Worm (Caenorhabditis elegans) whole organism, L4 larva: Measurements from ENCODE around the gene C50H2.4.

Experiments used
- D1046.2 ChIP-seq: fragments of 200-800 bp; sonication (Bioruptor generic); IDR thresholded peaks from 2 replicates; pipeline ENCODE4 v1.3.6; 2022; ENCODE audit warnings: missing genetic modification characterization, missing compliant biosample characterization
- F37D6.2 ChIP-seq: sonication (generic microtip); optimal IDR thresholded peaks from 2 replicates; lab custom pipeline; 2016; ENCODE audit warnings: mild to moderate bottlenecking, missing genetic modification characterization, missing compliant biosample characterization
- F49E8.2 ChIP-seq: sonication (generic microtip); optimal IDR thresholded peaks from 2 replicates; lab custom pipeline; 2016; ENCODE audit warnings: missing compliant biosample characterization, mild to moderate bottlenecking, missing genetic modification characterization, borderline replicate concordance
- T26A8.4 ChIP-seq: fragments of 200-800 bp; sonication (Bioruptor generic); IDR thresholded peaks from 2 replicates; pipeline ENCODE4 v1.3.6; 2022; ENCODE audit warnings: missing genetic modification characterization, missing compliant biosample characterization
- Y5F2A.4 ChIP-seq: fragments of 200-800 bp; sonication (Bioruptor generic); optimal IDR thresholded peaks from 2 replicates; lab custom pipeline; 2018; ENCODE audit warnings: mild to moderate bottlenecking, missing genetic modification characterization, missing compliant biosample characterization
- Y75B8A.6 ChIP-seq: fragments of 200-800 bp; sonication (Bioruptor generic); IDR thresholded peaks from 2 replicates; pipeline ENCODE4 v1.3.6; 2022; ENCODE audit warnings: missing genetic modification reagents, missing genetic modification characterization, missing compliant biosample characterization
- arid-1 ChIP-seq: fragments of 200-800 bp; sonication (Bioruptor generic); conservative IDR thresholded peaks from 2 replicates; pipeline ENCODE4 v1.3.6; 2022; ENCODE audit warnings: missing genetic modification reagents, missing genetic modification characterization, missing compliant biosample characterization
- ceh-20 ChIP-seq: fragments of 200-800 bp; sonication (Bioruptor generic); IDR thresholded peaks from 2 replicates; pipeline ENCODE4 v1.3.6; 2022; ENCODE audit warnings: missing genetic modification reagents, missing genetic modification characterization, missing compliant biosample characterization
- ceh-82 ChIP-seq: sonication (generic microtip); optimal IDR thresholded peaks from 2 replicates; lab custom pipeline; 2017; ENCODE audit warnings: missing biosample characterization, missing genetic modification characterization
- dmd-8 ChIP-seq: fragments of 200-800 bp; sonication (Bioruptor generic); IDR thresholded peaks from 2 replicates; pipeline ENCODE4 v1.3.6; 2022; ENCODE audit warnings: missing genetic modification characterization, missing compliant biosample characterization
- dmd-9 ChIP-seq: fragments of 200-800 bp; sonication (Bioruptor generic); IDR thresholded peaks from 2 replicates; pipeline ENCODE4 v1.3.6; 2022; ENCODE audit warnings: missing genetic modification reagents, missing genetic modification characterization, missing compliant biosample characterization
- hlh-11 ChIP-seq: fragments of 200-800 bp; sonication (Bioruptor generic); optimal IDR thresholded peaks from 2 replicates; lab custom pipeline; 2018; ENCODE audit warnings: mild to moderate bottlenecking, missing genetic modification characterization, missing compliant biosample characterization
- hlh-30 ChIP-seq: sonication (generic microtip); optimal IDR thresholded peaks from 2 replicates; lab custom pipeline; 2017; ENCODE audit warnings: antibody characterized with exemption, mild to moderate bottlenecking, missing genetic modification characterization, missing compliant biosample characterization; ENCODE audit not compliant: insufficient read depth
- lin-15B ChIP-seq: fragments of 150-350 bp; sonication (generic microtip); optimal IDR thresholded peaks from 3 replicates; lab custom pipeline; 2014; ENCODE audit warnings: missing biosample characterization, missing genetic modification characterization
- lin-29 ChIP-seq: fragments of 200-800 bp; sonication (Bioruptor generic); IDR thresholded peaks from 2 replicates; pipeline ENCODE4 v1.3.6; 2022; ENCODE audit warnings: missing genetic modification reagents, missing genetic modification characterization, missing compliant biosample characterization
- lin-39 ChIP-seq: fragments of 150-350 bp; optimal IDR thresholded peaks from 2 replicates; lab custom pipeline; 2014; ENCODE audit warnings: missing biosample characterization, missing genetic modification reagents, missing genetic modification characterization
- lir-3 ChIP-seq: sonication (generic microtip); optimal IDR thresholded peaks from 2 replicates; lab custom pipeline; 2016; ENCODE audit warnings: mild to moderate bottlenecking, missing genetic modification characterization, missing compliant biosample characterization
- lsy-2 ChIP-seq, 2 experiments: fragments of 150-350 bp in 1 of 2; sonication (generic microtip) in 1 of 2; optimal IDR thresholded peaks; 2 replicates each; lab custom pipeline; 2014 to 2017; ENCODE audit warnings: missing biosample characterization in 2 of 2, missing genetic modification characterization in 2 of 2
- mdt-29 ChIP-seq: fragments of 200-800 bp; sonication (Bioruptor generic); IDR thresholded peaks from 2 replicates; pipeline ENCODE4 v1.3.6; 2022; ENCODE audit warnings: missing genetic modification reagents, missing genetic modification characterization, missing compliant biosample characterization
- mxl-2 ChIP-seq: fragments of 200-800 bp; sonication (Bioruptor generic); conservative IDR thresholded peaks from 2 replicates; pipeline ENCODE4 v1.3.6; 2022; ENCODE audit warnings: missing genetic modification reagents, missing genetic modification characterization, missing compliant biosample characterization
- nhr-102 ChIP-seq: sonication (generic microtip); optimal IDR thresholded peaks from 2 replicates; lab custom pipeline; 2016; ENCODE audit warnings: mild to moderate bottlenecking, missing genetic modification characterization, moderate library complexity, missing compliant biosample characterization
- nhr-11 ChIP-seq: fragments of 150-350 bp; optimal IDR thresholded peaks from 2 replicates; lab custom pipeline; 2014; ENCODE audit warnings: missing biosample characterization, missing genetic modification characterization
- nhr-41 ChIP-seq: fragments of 200-800 bp; sonication (Bioruptor generic); IDR thresholded peaks from 2 replicates; pipeline ENCODE4 v1.3.6; 2022; ENCODE audit warnings: missing genetic modification reagents, missing genetic modification characterization, missing compliant biosample characterization
- saeg-2 ChIP-seq: fragments of 200-800 bp; sonication (Bioruptor generic); IDR thresholded peaks from 2 replicates; pipeline ENCODE4 v1.3.6; 2022; ENCODE audit warnings: missing genetic modification reagents, missing genetic modification characterization, missing compliant biosample characterization
- set-16 ChIP-seq: fragments of 200-800 bp; sonication (Bioruptor generic); IDR thresholded peaks from 2 replicates; pipeline ENCODE4 v1.3.6; 2022; ENCODE audit warnings: missing genetic modification reagents, missing genetic modification characterization, missing compliant biosample characterization
- unc-62 ChIP-seq, 3 experiments: fragments of 150-350 bp in 1 of 3; sonication (generic microtip); optimal IDR thresholded peaks in 2 of 3; peaks in 1 of 3; 1 replicate in 1 of 3; 2 replicates in 2 of 3; lab custom pipeline; 2014 to 2017; ENCODE audit warnings: missing biosample characterization in 3 of 3, missing genetic modification characterization in 3 of 3, missing genetic modification reagents in 3 of 3, missing genotype in 1 of 3
- zag-1 ChIP-seq: fragments of 150-350 bp; optimal IDR thresholded peaks from 2 replicates; lab custom pipeline; 2014; ENCODE audit warnings: missing biosample characterization, missing genetic modification characterization
- zip-11 ChIP-seq: fragments of 200-800 bp; sonication (Bioruptor generic); IDR thresholded peaks from 2 replicates; pipeline ENCODE4 v1.3.6; 2022; ENCODE audit warnings: missing genetic modification characterization, missing compliant biosample characterization
- ztf-11 ChIP-seq: fragments of 150-350 bp; optimal IDR thresholded peaks from 2 replicates; lab custom pipeline; 2014; ENCODE audit warnings: missing biosample characterization, missing genetic modification characterization

The C50H2.4 gene

DNA sequence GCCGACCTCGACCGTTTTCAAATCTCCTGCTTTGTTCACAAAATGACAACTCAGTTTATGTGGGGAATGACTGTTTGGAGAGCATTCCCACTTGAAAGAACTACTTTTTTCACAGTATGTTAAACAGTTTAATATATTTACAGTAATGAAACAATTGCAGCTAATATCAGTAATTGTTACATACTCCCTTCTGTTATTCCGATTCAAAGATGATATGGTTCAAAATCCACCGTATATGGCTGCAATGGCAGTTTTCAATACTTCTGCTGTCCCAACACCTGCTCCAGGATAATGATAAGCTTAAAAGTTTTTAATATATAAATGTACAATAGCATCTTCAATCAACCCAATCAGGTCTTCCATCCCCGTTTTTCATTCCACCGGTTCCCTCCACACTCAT lies 9.6 kb upstream of the C50H2.4 start:
- TF ChIP-seq unc-62 (GFP tag; optimal IDR thresholded peaks at IDR 0.05 in 1 of 2; lab: Kevin White, UChicago): peak in 1 of 2 experiments; percentile 95
- TF ChIP-seq unc-62 (tag; optimal IDR thresholded peaks at IDR 0.05; lab: Kevin White, UChicago): no peak
- no peak for TF ChIP-seq F49E8.2 (tag; lab: Kevin White, UChicago)
- no peak for TF ChIP-seq lin-39

DNA sequence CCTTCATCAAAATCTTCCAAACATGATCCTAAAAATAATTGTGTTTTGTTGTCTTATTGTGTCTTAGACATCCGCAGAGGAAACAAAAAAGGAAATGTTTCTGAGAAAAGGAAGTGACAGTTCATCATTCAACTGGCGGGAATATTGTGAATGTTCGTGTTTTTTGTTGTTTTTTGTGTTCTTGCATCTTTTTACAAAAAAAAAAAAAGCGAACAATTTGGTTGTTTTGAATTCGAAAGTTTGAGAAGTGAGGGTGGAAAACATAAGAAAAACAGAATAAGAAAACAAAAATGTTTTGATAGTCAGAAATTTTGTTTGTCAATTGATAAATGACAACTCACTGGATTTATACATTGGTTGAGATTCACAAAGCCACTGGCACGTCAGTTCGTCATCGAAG lies 7.1 kb upstream of the C50H2.4 start:
- TF ChIP-seq unc-62 (GFP tag; optimal IDR thresholded peaks at IDR 0.05 in 1 of 2; lab: Kevin White, UChicago): peak in 1 of 2 experiments; percentile 96
- no peak for TF ChIP-seq unc-62 (tag; optimal IDR thresholded peaks at IDR 0.05; lab: Kevin White, UChicago)
- no peak for TF ChIP-seq dmd-8

DNA sequence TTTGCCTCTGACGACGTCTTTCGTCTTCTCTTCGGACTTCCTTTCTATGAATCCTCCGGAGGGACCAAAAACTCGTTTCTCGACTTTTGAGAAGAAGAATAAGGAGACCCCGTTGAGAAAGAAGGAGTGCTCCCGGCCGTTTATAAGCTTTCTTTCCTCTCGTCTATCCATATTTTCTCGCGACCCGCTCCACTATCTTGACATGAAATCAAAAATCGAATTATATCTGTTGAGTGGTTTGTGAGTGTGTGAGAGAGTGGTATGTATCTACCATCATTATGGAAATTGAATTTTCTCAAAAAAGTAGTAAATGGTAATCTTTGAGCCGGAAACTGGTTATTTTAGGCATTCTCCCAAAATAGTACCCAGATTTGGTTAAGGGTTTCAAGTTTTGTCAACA lies 5.6 kb upstream of the C50H2.4 start:
- TF ChIP-seq unc-62 (GFP tag; optimal IDR thresholded peaks at IDR 0.05 in 1 of 2; lab: Kevin White, UChicago) (peak in 1 of 2 experiments; percentile 45), unc-62 (tag; optimal IDR thresholded peaks at IDR 0.05; lab: Kevin White, UChicago) (no peak), ceh-20 (GFP tag; lab: Robert Waterston, UW) (no peak), Y75B8A.6 (GFP tag; lab: Robert Waterston, UW) (no peak), nhr-11 (tag; lab: Kevin White, UChicago) (no peak)

DNA sequence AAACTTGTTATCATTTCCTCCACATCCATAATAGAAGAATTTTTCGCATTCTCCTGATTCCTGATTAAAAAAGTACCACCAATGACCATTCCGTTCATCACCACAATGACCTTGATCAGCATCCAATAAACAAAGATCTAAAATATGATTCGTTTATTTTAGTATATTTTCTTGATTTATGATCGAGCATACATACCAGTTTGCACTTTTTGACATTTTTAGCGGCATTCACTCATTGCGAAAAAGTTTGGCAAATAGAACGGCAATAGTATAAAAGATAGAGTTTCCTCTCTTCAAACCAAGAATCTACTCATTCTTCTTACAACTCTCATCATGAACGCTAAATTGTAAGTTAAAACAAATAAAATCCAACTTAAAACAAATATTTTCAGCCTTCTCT lies 2.9 kb upstream of the C50H2.4 start, which contains the start of gene fipr-10:
TSS of gene fipr-10 (plus strand) at position 301 of the 400 bp plus-strand sequence.
- TF ChIP-seq zag-1 (no peak), nhr-102 (tag; lab: Kevin White, UChicago) (no peak), Y75B8A.6 (GFP tag; lab: Robert Waterston, UW) (no peak)

DNA sequence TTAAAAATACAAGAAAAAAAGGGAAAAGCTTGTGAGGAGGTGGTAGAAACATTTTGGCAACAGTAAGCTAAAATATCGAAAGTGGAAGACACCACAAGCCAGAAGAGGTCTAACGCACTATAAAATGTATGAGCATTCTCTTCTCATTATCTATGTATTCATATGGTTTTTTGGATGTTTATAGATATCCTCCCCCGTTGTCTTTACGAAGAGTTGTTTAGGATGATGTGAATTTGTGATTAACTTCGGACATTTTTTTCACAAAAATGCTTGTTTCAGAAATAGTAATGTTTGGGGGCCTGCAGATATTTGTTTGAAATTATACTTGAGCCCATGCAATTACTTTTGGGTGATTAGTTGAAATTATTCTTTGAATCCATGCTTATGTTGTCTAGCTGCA lies 1.7 kb upstream of the C50H2.4 start, which contains the start of gene mec-9:
TSS of gene mec-9 (minus strand) at position 101 of the 400 bp plus-strand sequence.
- TF ChIP-seq saeg-2 (no peak), Y75B8A.6 (GFP tag; lab: Robert Waterston, UW) (no peak), D1046.2 (GFP tag; lab: Robert Waterston, UW) (no peak), zip-11 (GFP tag; lab: Robert Waterston, UW) (no peak), mxl-2 (no peak), ceh-20 (GFP tag; lab: Robert Waterston, UW) (no peak), lin-39 (no peak), lin-29 (no peak), ceh-82 (tag; lab: Kevin White, UChicago) (no peak), F49E8.2 (tag; lab: Kevin White, UChicago) (no peak), F37D6.2 (tag; lab: Kevin White, UChicago) (no peak), arid-1 (no peak), nhr-102 (tag; lab: Kevin White, UChicago) (no peak), hlh-11 (no peak), set-16 (GFP tag; lab: Robert Waterston, UW) (no peak), T26A8.4 (GFP tag; lab: Robert Waterston, UW) (no peak), nhr-41 (GFP tag; lab: Robert Waterston, UW) (no peak), Y5F2A.4 (no peak), ztf-11 (tag; lab: Kevin White, UChicago) (no peak), hlh-30 (tag; lab: Kevin White, UChicago) (no peak)
- TF ChIP-seq, all 104 proteins: peak for 0

DNA sequence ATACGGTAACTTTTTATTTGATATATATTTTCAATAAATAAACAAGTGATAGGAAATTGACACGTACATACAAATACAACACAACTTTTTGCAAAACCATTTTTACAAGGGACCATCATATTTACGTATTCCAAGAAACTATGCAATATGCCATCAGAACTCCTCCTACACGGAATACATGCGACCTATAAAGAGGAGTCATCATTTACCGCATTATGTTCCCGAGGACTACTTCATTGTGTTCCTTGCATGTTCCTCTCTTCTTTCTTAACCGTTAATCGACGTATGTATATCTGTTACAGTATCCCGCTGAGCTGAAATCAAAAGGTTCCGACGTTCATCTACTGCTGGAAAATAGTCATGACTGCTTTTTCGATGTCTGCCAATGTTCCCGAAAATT lies 1.6 kb downstream of the C50H2.4 start, which contains the start of gene C50H2.5:
TSS of gene C50H2.5 (plus strand) at position 301 of the 400 bp plus-strand sequence.
- TF ChIP-seq lin-15B (tag; lab: Kevin White, UChicago) (no peak), lir-3 (no peak), mdt-29 (GFP tag; lab: Robert Waterston, UW) (no peak), lsy-2 (tag; optimal IDR thresholded peaks at IDR 0.05; lab: Kevin White, UChicago) (no peak), dmd-9 (no peak), dmd-8 (no peak), arid-1 (no peak)
- TF ChIP-seq, all 104 proteins: peak for 0
